Fruit fly (Drosophila melanogaster) whole organism, wandering third instar larva: ENCODE measurements around the gene RYa-R.

Experiments used
- CrebA ChIP-seq: fragments of 200-800 bp; sonication (Bioruptor generic); optimal IDR thresholded peaks from 2 replicates; lab custom pipeline; 2016; ENCODE audit warnings: missing biosample characterization, mild to moderate bottlenecking, missing genetic modification characterization, borderline replicate concordance
- Dif ChIP-seq: fragments of 200-275, 200-300 bp; sonication (Bioruptor generic); optimal IDR thresholded peaks from 2 replicates; lab custom pipeline; 2018; ENCODE audit warnings: missing biosample characterization, missing genetic modification characterization; ENCODE audit not compliant: partially characterized antibody
- GATAd ChIP-seq: sonication (Bioruptor generic); optimal IDR thresholded peaks from 2 replicates; lab custom pipeline; 2016; ENCODE audit warnings: missing biosample characterization, missing genetic modification characterization
- Hr78 ChIP-seq: fragments of >200 bp; optimal IDR thresholded peaks from 2 replicates; lab custom pipeline; 2017; ENCODE audit warnings: missing biosample characterization, missing genetic modification characterization
- foxo ChIP-seq, 2 experiments: fragments of 200-800 bp; sonication (Bioruptor generic); optimal IDR thresholded peaks; 2 replicates in 1 of 2; 3 replicates in 1 of 2; lab custom pipeline; 2016 to 2017; ENCODE audit warnings: missing biosample characterization in 2 of 2, missing genetic modification characterization in 2 of 2
- fru ChIP-seq: fragments of 200-800 bp; sonication (Bioruptor generic); optimal IDR thresholded peaks from 3 replicates; lab custom pipeline; 2016; ENCODE audit warnings: missing biosample characterization, mild to moderate bottlenecking, missing genetic modification characterization
- h ChIP-seq: fragments of 200-800 bp; sonication (Bioruptor generic); optimal IDR thresholded peaks from 3 replicates; lab custom pipeline; 2016; ENCODE audit warnings: missing biosample characterization, mild to moderate bottlenecking, missing genetic modification characterization
- jim ChIP-seq: fragments of 175-275, 200-325 bp; sonication (Bioruptor generic); optimal IDR thresholded peaks from 2 replicates; lab custom pipeline; 2016; ENCODE audit warnings: missing biosample characterization, mild to moderate bottlenecking, missing genetic modification characterization
- pan ChIP-seq: fragments of >200 bp; optimal IDR thresholded peaks from 2 replicates; lab custom pipeline; 2017
- tai ChIP-seq: sonication (Bioruptor generic); optimal IDR thresholded peaks from 2 replicates; lab custom pipeline; 2016; ENCODE audit warnings: missing biosample characterization, missing genetic modification characterization
- usp ChIP-seq: fragments of >200 bp; optimal IDR thresholded peaks from 2 replicates; lab custom pipeline; 2017; ENCODE audit warnings: missing biosample characterization, missing genetic modification characterization
- woc ChIP-seq: sonication (Bioruptor generic); optimal IDR thresholded peaks from 2 replicates; lab custom pipeline; 2016; ENCODE audit warnings: missing biosample characterization, mild to moderate bottlenecking, missing genetic modification characterization

DNA sequence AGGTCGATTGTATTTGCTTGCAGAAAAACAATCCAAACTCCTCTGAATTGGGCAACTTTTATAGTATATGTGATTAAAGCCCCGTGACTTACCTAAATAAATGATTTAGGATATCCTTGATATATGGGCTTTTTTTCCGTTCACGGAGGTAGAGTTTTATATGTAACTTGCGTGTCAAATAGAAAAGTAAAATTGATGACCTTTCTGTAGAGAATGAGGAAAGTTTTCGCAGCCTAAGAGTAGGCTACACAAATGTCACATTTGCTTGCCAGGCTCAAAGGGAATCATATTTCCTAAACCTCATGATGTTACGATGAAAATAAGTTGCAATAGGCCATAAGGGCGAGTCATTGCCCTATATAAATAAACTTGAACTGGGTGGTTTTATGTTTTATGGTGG lies 59.4 kb downstream of the RYa-R start:
- TF ChIP-seq GATAd (GFP tag; lab: Kevin White, UChicago): no peak
- no peak for TF ChIP-seq fru
- no peak for TF ChIP-seq usp (GFP tag; lab: Kevin White, UChicago)
- no peak for TF ChIP-seq Dif (GFP tag; lab: Kevin White, UChicago)
- no peak for TF ChIP-seq jim
- no peak for TF ChIP-seq Hr78
- TF ChIP-seq CrebA (GFP tag; lab: Kevin White, UChicago): no peak
- no peak for TF ChIP-seq foxo (GFP tag; optimal IDR thresholded peaks at IDR 0.05; lab: Kevin White, UChicago)
- no peak for TF ChIP-seq h (GFP tag; lab: Kevin White, UChicago)
- TF ChIP-seq pan (lab: Kevin White, UChicago): no peak
- TF ChIP-seq tai (GFP tag; lab: Kevin White, UChicago): no peak
- no peak for TF ChIP-seq woc (GFP tag; lab: Kevin White, UChicago)
